Worm (Caenorhabditis elegans) whole organism, midembryonic: ENCODE measurements around the gene twk-46.
"Not testable (repeated sequence)": the region's sequence is repeated elsewhere in the genome, so short reads cannot be mapped to it uniquely, and the experiment has no call there.

ENCODE experiments used
- flt-1 ChIP-seq: fragments of 200-800 bp; sonication (Bioruptor generic); IDR thresholded peaks from 2 replicates; pipeline ENCODE4 v1.3.6; 2022; ENCODE audit warnings: missing genetic modification characterization, missing compliant biosample characterization
- med-1 ChIP-seq: sonication (generic microtip); optimal IDR thresholded peaks from 2 replicates; lab custom pipeline; 2017; ENCODE audit warnings: missing genetic modification characterization, mild to moderate bottlenecking, missing compliant biosample characterization, antibody characterized with exemption, missing genetic modification reagents; ENCODE audit not compliant: insufficient read depth
- ref-1 ChIP-seq: fragments of 200-800 bp; sonication (Bioruptor generic); conservative IDR thresholded peaks from 2 replicates; pipeline ENCODE4 v1.3.6; 2022; ENCODE audit warnings: missing genetic modification reagents, missing genetic modification characterization, missing compliant biosample characterization
- ztf-23 ChIP-seq: fragments of 200-800 bp; sonication (Bioruptor generic); IDR thresholded peaks from 2 replicates; pipeline ENCODE4 v1.3.6; 2022; ENCODE audit warnings: missing genetic modification reagents, missing genetic modification characterization, missing compliant biosample characterization
- ztf-29 ChIP-seq: fragments of 200-800 bp; sonication (Bioruptor generic); IDR thresholded peaks from 2 replicates; pipeline ENCODE4 v1.3.6; 2022; ENCODE audit warnings: missing genetic modification reagents, missing genetic modification characterization, missing compliant biosample characterization

ce11 chrV:19014273-19014672 lies 45.7 kb upstream of the twk-46 start, which contains the start of gene Y39B6A.30:
- not testable (repeated sequence) for TF ChIP-seq ztf-29; ref-1 (GFP tag; lab: Robert Waterston, UW); flt-1 (GFP tag; lab: Robert Waterston, UW); ztf-23 (GFP tag; lab: Robert Waterston, UW); med-1 (GFP tag; lab: Kevin White, UChicago)
